Worm (Caenorhabditis elegans): ENCODE measurements around the gene str-79.

The str-79 gene

ce11 chrX:1998825-1999224 is 29.1 kb downstream of the str-79 start:
- TF ChIP-seq dox-1 (GFP tag; IDR thresholded peaks at IDR 0.05) (peak; percentile 10; the same call in 1 of the 2 replicates), madf-6 (GFP tag; IDR thresholded peaks at IDR 0.05) (peak; percentile 37), die-1 (tag; optimal IDR thresholded peaks at IDR 0.05) (no peak), hmg-20 (GFP tag; IDR thresholded peaks at IDR 0.05) (0 out of 2 replicates have a peak, but pooled peaks have one; percentile 29), mes-4 (tag; optimal IDR thresholded peaks at IDR 0.05) (no peak), attf-3 (GFP tag; conservative IDR thresholded peaks at IDR 0.05) (no peak), somi-1 (GFP tag; optimal IDR thresholded peaks at IDR 0.05) (no peak), nhr-27 (tag; optimal IDR thresholded peaks at IDR 0.05) (no peak), lsl-1 (GFP tag; optimal IDR thresholded peaks at IDR 0.05) (no peak), dpff-1 (tag; optimal IDR thresholded peaks at IDR 0.05) (no peak), sea-2 (GFP tag; IDR thresholded peaks at IDR 0.05) (no peak), gei-17 (GFP tag; optimal IDR thresholded peaks at IDR 0.05) (no peak), lin-26 (GFP tag; IDR thresholded peaks at IDR 0.05) (0 out of 2 replicates have a peak, but pooled peaks have one; percentile 33), ceh-58 (GFP tag; IDR thresholded peaks at IDR 0.05) (no peak), nfya-2 (GFP tag; IDR thresholded peaks at IDR 0.05) (no peak), B0261.1 (tag; optimal IDR thresholded peaks at IDR 0.05) (peak; percentile 48), D2030.7 (GFP tag; IDR thresholded peaks at IDR 0.05) (peak; percentile 55), tbp1 (GFP tag; optimal IDR thresholded peaks at IDR 0.05) (peak; percentile 75), aptf-3 (GFP tag; IDR thresholded peaks at IDR 0.05) (no peak), rpc-1 (optimal IDR thresholded peaks at IDR 0.05) (peak; percentile 39), rpc-1 (tag; optimal IDR thresholded peaks at IDR 0.05) (peak; percentile 71), egrh-3 (GFP tag; IDR thresholded peaks at IDR 0.05) (no peak), xnd-1 (tag; optimal IDR thresholded peaks at IDR 0.05) (no peak), snpc-1.1 (tag; optimal IDR thresholded peaks at IDR 0.05; ENCODE audit: insufficient read depth) (no peak), unc-62 (GFP tag; optimal IDR thresholded peaks at IDR 0.05) (no peak), T07F8.4 (tag; optimal IDR thresholded peaks at IDR 0.05) (no peak), efl-1 (GFP tag; optimal IDR thresholded peaks at IDR 0.05) (no peak), attf-6 (GFP tag; IDR thresholded peaks at IDR 0.05) (peak; percentile 34; the same call in 1 of the 2 replicates), him-1 (tag; optimal IDR thresholded peaks at IDR 0.05) (peak; percentile 19)

- TF ChIP-seq snpc-1.3 (tag; optimal IDR thresholded peaks at IDR 0.05; ENCODE audit: insufficient read depth), result no peak
- TF ChIP-seq efl-1 (GFP tag; optimal IDR thresholded peaks at IDR 0.05), result peak; percentile 17
- TF ChIP-seq athp-1 (tag; optimal IDR thresholded peaks at IDR 0.05), result no peak
- no peak for TF ChIP-seq tbp1 (GFP tag; optimal IDR thresholded peaks at IDR 0.05)
- TF ChIP-seq hlh-26 (GFP tag; conservative IDR thresholded peaks at IDR 0.05), result no peak
- TF ChIP-seq nfya-2 (GFP tag; IDR thresholded peaks at IDR 0.05), result no peak
Observed at ce11 chrX:2000517-2000916, 30.8 kb downstream of the str-79 start.

- 0 out of 2 replicates have a peak, but pooled peaks have one; percentile 6 for TF ChIP-seq madf-6 (GFP tag; IDR thresholded peaks at IDR 0.05)
- peak; percentile 95 for TF ChIP-seq hsf-1 (GFP tag; IDR thresholded peaks at IDR 0.05)
- TF ChIP-seq egrh-3 (GFP tag; IDR thresholded peaks at IDR 0.05), result peak; percentile 79
Observed at ce11 chrX:2002613-2003012, 32.9 kb downstream of the str-79 start.

ce11 chrX:2012491-2013201 is 43.0 kb downstream of the str-79 start, which contains the start of gene Y102A11A.9:
Y102A11A.9 (plus strand) TSS chrX:2013151.
- TF ChIP-seq lin-54 (GFP tag; optimal IDR thresholded peaks at IDR 0.05) (no peak), ccch-3 (GFP tag; optimal IDR thresholded peaks at IDR 0.05) (no peak), atf-7 (tag; optimal IDR thresholded peaks at IDR 0.05) (no peak), mxl-1 (tag; optimal IDR thresholded peaks at IDR 0.05) (no peak), nhr-120 (GFP tag; IDR thresholded peaks at IDR 0.05) (no peak), pha-4 (tag; optimal IDR thresholded peaks at IDR 0.05) (no peak), sptf-2 (GFP tag; optimal IDR thresholded peaks at IDR 0.05) (no peak), nfya-2 (GFP tag; IDR thresholded peaks at IDR 0.05) (no peak), let-526 (GFP tag; IDR thresholded peaks at IDR 0.05) (no peak), Y53F4B.3 (GFP tag; IDR thresholded peaks at IDR 0.05) (no peak)
